Fruit fly (Drosophila melanogaster) whole organism, prepupa: ENCODE data around the gene Gr93a.
A peak's percentile ranks its signal among the peaks of the same experiment; 100 is the strongest.

ENCODE experiments used
- CG10669 ChIP-seq: fragments of 200-800 bp; sonication (Bioruptor generic); optimal IDR thresholded peaks from 3 replicates; lab custom pipeline; 2018; ENCODE audit warnings: missing biosample characterization, mild to moderate bottlenecking, missing genetic modification characterization, moderate library complexity
- CG11294 ChIP-seq: fragments of 200-800 bp; sonication (Bioruptor generic); IDR thresholded peaks from 2 replicates; pipeline ENCODE4 v1.3.6; 2022; ENCODE audit warnings: missing biosample characterization, missing genetic modification characterization
- CG11762 ChIP-seq: fragments of 200-800 bp; sonication (Bioruptor generic); optimal IDR thresholded peaks from 3 replicates; lab custom pipeline; 2016; ENCODE audit warnings: missing biosample characterization, missing genetic modification characterization; ENCODE audit not compliant: insufficient read depth
- CG11902 ChIP-seq: fragments of 200-800 bp; sonication (Bioruptor generic); optimal IDR thresholded peaks from 3 replicates; lab custom pipeline; 2016; ENCODE audit warnings: missing biosample characterization, missing genetic modification characterization
- CG15336 ChIP-seq: fragments of 200-800 bp; sonication (Bioruptor generic); IDR thresholded peaks from 2 replicates; pipeline ENCODE4 v1.3.6; 2022; ENCODE audit warnings: missing biosample characterization, missing genetic modification characterization
- CG1621 ChIP-seq: fragments of 200-800 bp; sonication (Bioruptor generic); optimal IDR thresholded peaks from 3 replicates; lab custom pipeline; 2018; ENCODE audit warnings: missing biosample characterization, mild to moderate bottlenecking, missing genetic modification characterization
- CG16779 ChIP-seq: fragments of 200-800 bp; sonication (Bioruptor generic); optimal IDR thresholded peaks from 3 replicates; lab custom pipeline; 2017; ENCODE audit warnings: missing biosample characterization, mild to moderate bottlenecking, missing genetic modification characterization
- CG31627 ChIP-seq: fragments of 200-800 bp; sonication (Bioruptor generic); optimal IDR thresholded peaks from 3 replicates; lab custom pipeline; 2016; ENCODE audit warnings: missing biosample characterization, missing genetic modification characterization
- CG32006 ChIP-seq: fragments of 200-800 bp; sonication (Bioruptor generic); optimal IDR thresholded peaks from 3 replicates; lab custom pipeline; 2017; ENCODE audit warnings: missing biosample characterization, mild to moderate bottlenecking, missing genetic modification characterization
- CG3919 ChIP-seq: fragments of 200-800 bp; sonication (Bioruptor generic); optimal IDR thresholded peaks from 3 replicates; lab custom pipeline; 2016; ENCODE audit warnings: missing biosample characterization, missing genetic modification characterization
- CG4318 ChIP-seq: fragments of 200-800 bp; sonication (Bioruptor generic); optimal IDR thresholded peaks from 3 replicates; lab custom pipeline; 2017; ENCODE audit warnings: missing biosample characterization, mild to moderate bottlenecking, missing genetic modification characterization
- CG6163 ChIP-seq: fragments of 200-800 bp; sonication (Bioruptor generic); IDR thresholded peaks from 3 replicates; pipeline ENCODE4 v1.3.6; 2022; ENCODE audit warnings: missing biosample characterization, missing genetic modification characterization
- CG6276 ChIP-seq: fragments of 200-800 bp; sonication (Bioruptor generic); optimal IDR thresholded peaks from 2 replicates; lab custom pipeline; 2017; ENCODE audit warnings: missing biosample characterization, mild to moderate bottlenecking, missing genetic modification characterization
- CG6792 ChIP-seq: fragments of 200-800 bp; sonication (Bioruptor generic); optimal IDR thresholded peaks from 3 replicates; lab custom pipeline; 2016; ENCODE audit warnings: missing biosample characterization, missing genetic modification characterization
- CG6808 ChIP-seq: fragments of 200-800 bp; sonication (Bioruptor generic); optimal IDR thresholded peaks from 3 replicates; lab custom pipeline; 2017; ENCODE audit warnings: missing biosample characterization, missing genetic modification characterization, mild to moderate bottlenecking, moderate library complexity, missing genetic modification reagents
- CG6854 ChIP-seq: fragments of 200-800 bp; sonication (Bioruptor generic); optimal IDR thresholded peaks from 2 replicates; lab custom pipeline; 2017; ENCODE audit warnings: missing biosample characterization, mild to moderate bottlenecking, missing genetic modification characterization
- CG7368 ChIP-seq: fragments of 200-800 bp; sonication (Bioruptor generic); optimal IDR thresholded peaks from 3 replicates; lab custom pipeline; 2016; ENCODE audit warnings: missing biosample characterization, missing genetic modification characterization
- CG8119 ChIP-seq: fragments of 200-800 bp; sonication (Bioruptor generic); IDR thresholded peaks from 3 replicates; pipeline ENCODE4 v1.3.6; 2022; ENCODE audit warnings: missing biosample characterization, missing genetic modification characterization
- CG8319 ChIP-seq: fragments of 200-800 bp; sonication (Bioruptor generic); optimal IDR thresholded peaks from 3 replicates; lab custom pipeline; 2016; ENCODE audit warnings: missing biosample characterization, missing genetic modification characterization
- CG8632 ChIP-seq: fragments of 200-800 bp; sonication (Bioruptor generic); optimal IDR thresholded peaks from 3 replicates; lab custom pipeline; 2016; ENCODE audit warnings: missing biosample characterization, missing genetic modification characterization
- CG9139 ChIP-seq: fragments of 200-800 bp; sonication (Bioruptor generic); optimal IDR thresholded peaks from 3 replicates; lab custom pipeline; 2017; ENCODE audit warnings: missing biosample characterization, mild to moderate bottlenecking, missing genetic modification characterization
- Eip75B ChIP-seq: fragments of 200-800 bp; sonication (Bioruptor generic); optimal IDR thresholded peaks from 3 replicates; lab custom pipeline; 2016; ENCODE audit warnings: missing biosample characterization, missing genetic modification characterization
- Eip78C ChIP-seq: fragments of 200-800 bp; sonication (Bioruptor generic); peaks from one replicate; lab custom pipeline; 2016; ENCODE audit warnings: missing biosample characterization, missing genetic modification characterization
- Eip93F ChIP-seq: fragments of 200-800 bp; sonication (Bioruptor generic); optimal IDR thresholded peaks from 2 replicates; lab custom pipeline; 2016; ENCODE audit warnings: missing biosample characterization, mild to moderate bottlenecking, missing genetic modification characterization
- Ets21C ChIP-seq: fragments of 200-800 bp; sonication (Bioruptor generic); optimal IDR thresholded peaks from 3 replicates; lab custom pipeline; 2016; ENCODE audit warnings: missing biosample characterization, missing genetic modification characterization
- Ets96B ChIP-seq: fragments of 200-800 bp; optimal IDR thresholded peaks from 2 replicates; lab custom pipeline; 2019; ENCODE audit warnings: missing biosample characterization, mild to moderate bottlenecking, missing genetic modification characterization, moderate library complexity
- Hr39 ChIP-seq: fragments of 200-800 bp; sonication (Bioruptor generic); optimal IDR thresholded peaks from 2 replicates; lab custom pipeline; 2016; ENCODE audit warnings: missing biosample characterization, missing genetic modification characterization
- Hr4 ChIP-seq: fragments of 200-800 bp; sonication (Bioruptor generic); optimal IDR thresholded peaks from 3 replicates; lab custom pipeline; 2016; ENCODE audit warnings: missing biosample characterization, missing genetic modification characterization
- Lpt ChIP-seq: fragments of 200-800 bp; sonication (Bioruptor generic); optimal IDR thresholded peaks from 3 replicates; lab custom pipeline; 2016; ENCODE audit warnings: missing biosample characterization, missing genetic modification characterization
- OdsH ChIP-seq: fragments of 200-800 bp; sonication (Bioruptor generic); optimal IDR thresholded peaks from 3 replicates; lab custom pipeline; 2016; ENCODE audit warnings: missing biosample characterization, missing genetic modification characterization
- Sox14 ChIP-seq: fragments of 200-800 bp; sonication (Bioruptor generic); optimal IDR thresholded peaks from 3 replicates; lab custom pipeline; 2016; ENCODE audit warnings: missing biosample characterization, missing genetic modification characterization
- Sox15 ChIP-seq: fragments of 200-800 bp; sonication (Bioruptor generic); optimal IDR thresholded peaks from 3 replicates; lab custom pipeline; 2016; ENCODE audit warnings: missing biosample characterization, missing genetic modification characterization
- cyc ChIP-seq: fragments of 200-800 bp; sonication (Bioruptor generic); optimal IDR thresholded peaks from 3 replicates; lab custom pipeline; 2016; ENCODE audit warnings: missing biosample characterization, missing genetic modification characterization
- dsx ChIP-seq: fragments of 200-800 bp; optimal IDR thresholded peaks from 3 replicates; lab custom pipeline; 2019; ENCODE audit warnings: missing biosample characterization, mild to moderate bottlenecking, missing genetic modification characterization, moderate library complexity; ENCODE audit not compliant: poor library complexity, severe bottlenecking
- eg ChIP-seq: fragments of 200-800 bp; sonication (Bioruptor generic); IDR thresholded peaks from 3 replicates; pipeline ENCODE4 v1.3.6; 2022; ENCODE audit warnings: missing biosample characterization, missing genetic modification characterization
- esn ChIP-seq: fragments of 200-800 bp; sonication (Bioruptor generic); optimal IDR thresholded peaks from 2 replicates; lab custom pipeline; 2016; ENCODE audit warnings: missing biosample characterization, mild to moderate bottlenecking, missing genetic modification characterization, moderate library complexity
- fd59A ChIP-seq: fragments of 200-800 bp; sonication (Bioruptor generic); optimal IDR thresholded peaks from 2 replicates; lab custom pipeline; 2017; ENCODE audit warnings: missing biosample characterization, mild to moderate bottlenecking, missing genetic modification characterization, missing genetic modification reagents
- fd85E ChIP-seq: fragments of 200-800 bp; sonication (Bioruptor generic); optimal IDR thresholded peaks from 3 replicates; lab custom pipeline; 2016; ENCODE audit warnings: missing biosample characterization, missing genetic modification characterization
- fkh ChIP-seq: fragments of 200-800 bp; sonication (Bioruptor generic); optimal IDR thresholded peaks from 3 replicates; lab custom pipeline; 2017; ENCODE audit warnings: missing biosample characterization, mild to moderate bottlenecking, missing genetic modification characterization, moderate library complexity
- net ChIP-seq: fragments of 200-800 bp; sonication (Bioruptor generic); optimal IDR thresholded peaks from 3 replicates; lab custom pipeline; 2016; ENCODE audit warnings: missing biosample characterization, missing genetic modification characterization
- pdm3 ChIP-seq: fragments of 200-800 bp; sonication (Bioruptor generic); optimal IDR thresholded peaks from 3 replicates; lab custom pipeline; 2016; ENCODE audit warnings: missing biosample characterization, missing genetic modification characterization
- ss ChIP-seq, 2 experiments: fragments of 200-800 bp; sonication (Bioruptor generic); optimal IDR thresholded peaks; 2 replicates in 1 of 2; 3 replicates in 1 of 2; lab custom pipeline; 2017 to 2018; ENCODE audit warnings: mild to moderate bottlenecking in 2 of 2, missing biosample characterization in 2 of 2, missing genetic modification characterization in 2 of 2, moderate library complexity in 1 of 2
- svp ChIP-seq: fragments of 200-800 bp; sonication (Bioruptor generic); peaks from one replicate; lab custom pipeline; 2016; ENCODE audit warnings: missing biosample characterization, missing genetic modification characterization
- vri ChIP-seq: fragments of 200-800 bp; sonication (Bioruptor generic); optimal IDR thresholded peaks from 3 replicates; lab custom pipeline; 2016; ENCODE audit warnings: missing biosample characterization, mild to moderate bottlenecking, missing genetic modification characterization

Gene Gr93a

DNA sequence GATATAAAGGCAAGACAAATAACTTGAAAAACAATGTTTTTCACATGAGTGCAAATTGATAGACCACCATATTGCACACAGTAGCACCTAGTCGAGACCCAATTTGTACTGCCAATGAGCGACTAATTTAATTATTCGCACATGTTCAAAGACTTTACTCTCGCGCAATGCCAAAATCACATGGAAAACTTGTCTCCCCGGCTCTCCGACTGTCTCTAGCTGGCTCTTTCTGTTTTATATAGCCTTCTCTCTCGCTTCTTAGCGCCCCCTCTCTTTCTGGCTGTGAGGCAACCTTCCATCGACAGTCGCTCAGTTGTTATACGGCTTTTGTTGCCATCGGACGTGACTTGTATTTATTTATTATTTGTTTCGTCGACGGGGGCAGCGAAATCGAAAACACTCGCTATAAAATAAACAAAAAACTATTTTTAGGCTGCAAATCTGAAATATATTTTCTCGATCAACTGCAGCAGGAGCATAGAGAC, 42.7 kb downstream of the Gr93a start, which contains the start of gene CG6656:
Gene CG6656 (plus strand): TSS at position 312 of the 485 bp plus-strand sequence.
- TF ChIP-seq CG6854 (GFP tag; lab: Kevin White, UChicago): peak; percentile 25
- TF ChIP-seq Hr4 (GFP tag; lab: Kevin White, UChicago): no peak
- no peak for TF ChIP-seq CG7368 (GFP tag; lab: Kevin White, UChicago)
- peak; percentile 83 for TF ChIP-seq vri (GFP tag; lab: Kevin White, UChicago)
- TF ChIP-seq Eip75B (GFP tag; lab: Kevin White, UChicago): no peak
- no peak for TF ChIP-seq CG32006 (GFP tag; lab: Kevin White, UChicago)
- TF ChIP-seq CG11294 (GFP tag; lab: Robert Waterston, UW): peak; percentile 33; the same call in 1 of the 2 replicates
- TF ChIP-seq CG6792 (GFP tag; lab: Kevin White, UChicago): peak; percentile 17
- peak; percentile 37 for TF ChIP-seq CG3919 (GFP tag; lab: Kevin White, UChicago)
- no peak for TF ChIP-seq CG4318 (GFP tag; lab: Kevin White, UChicago)
- peak; percentile 76; the same call in 2 of the 3 replicates for TF ChIP-seq CG6163 (GFP tag; lab: Robert Waterston, UW)
- TF ChIP-seq CG11902 (GFP tag; lab: Kevin White, UChicago): no peak
- TF ChIP-seq Ets96B (tag; lab: Kevin White, UChicago): peak; percentile 19
- peak; percentile 24 for TF ChIP-seq CG9139 (GFP tag; lab: Kevin White, UChicago)
- TF ChIP-seq eg: no peak; the same call in 2 of the 3 replicates
- TF ChIP-seq Eip78C (GFP tag; lab: Kevin White, UChicago): peak; percentile 80
- TF ChIP-seq CG6276 (GFP tag; lab: Kevin White, UChicago): no peak
- peak; percentile 47 for TF ChIP-seq fkh (GFP tag; lab: Kevin White, UChicago)
- TF ChIP-seq Lpt (GFP tag; lab: Kevin White, UChicago): peak; percentile 76
- peak; percentile 80 for TF ChIP-seq CG1621 (tag; lab: Kevin White, UChicago)
- no peak for TF ChIP-seq CG8319 (GFP tag; lab: Kevin White, UChicago)
- TF ChIP-seq fd59A (GFP tag; lab: Kevin White, UChicago): no peak
- no peak for TF ChIP-seq CG11762
- peak; percentile 42; the same call in 2 of the 3 replicates for TF ChIP-seq CG8119 (GFP tag; lab: Robert Waterston, UW)
- peak; percentile 22 for TF ChIP-seq CG10669 (GFP tag; lab: Kevin White, UChicago)
- peak; percentile 5 for TF ChIP-seq CG16779
- peak; percentile 64 for TF ChIP-seq CG15336 (GFP tag; lab: Robert Waterston, UW)
- TF ChIP-seq ss (GFP tag; optimal IDR thresholded peaks at IDR 0.05; lab: Kevin White, UChicago): peak; percentile 22 to 49
- TF ChIP-seq net (GFP tag; lab: Kevin White, UChicago): peak; percentile 2
- TF ChIP-seq dsx (GFP tag; lab: Kevin White, UChicago): peak; percentile 87
- peak; percentile 26 for TF ChIP-seq esn (GFP tag; lab: Kevin White, UChicago)
- TF ChIP-seq Ets21C: no peak
- no peak for TF ChIP-seq pdm3 (GFP tag; lab: Kevin White, UChicago)
- peak; percentile 58 for TF ChIP-seq svp
- peak; percentile 23 for TF ChIP-seq Sox14 (GFP tag; lab: Kevin White, UChicago)
- peak; percentile 17 for TF ChIP-seq fd85E (GFP tag; lab: Kevin White, UChicago)
- TF ChIP-seq, all 60 proteins: peak for 23

dm6 chr3R:21877636-21878035, 45.3 kb downstream of the Gr93a start, which contains the start of gene P5CDh2:
Gene P5CDh2, plus strand, starts transcription at chr3R:21877936.
- TF ChIP-seq CG6276 (GFP tag; lab: Kevin White, UChicago) (no peak), OdsH (GFP tag; lab: Kevin White, UChicago) (no peak), CG8632 (GFP tag; lab: Kevin White, UChicago) (no peak), CG6808 (GFP tag; lab: Kevin White, UChicago) (no peak), CG10669 (GFP tag; lab: Kevin White, UChicago) (no peak), Ets96B (tag; lab: Kevin White, UChicago) (no peak), CG6792 (GFP tag; lab: Kevin White, UChicago) (no peak), Eip93F (no peak), pdm3 (GFP tag; lab: Kevin White, UChicago) (no peak), cyc (GFP tag; lab: Kevin White, UChicago) (no peak), svp (no peak), CG31627 (GFP tag; lab: Kevin White, UChicago) (no peak), CG15336 (GFP tag; lab: Robert Waterston, UW) (no peak), Hr39 (GFP tag; lab: Kevin White, UChicago) (no peak), CG32006 (GFP tag; lab: Kevin White, UChicago) (no peak), Sox15 (GFP tag; lab: Kevin White, UChicago) (no peak)
- TF ChIP-seq, all 60 proteins: peak for 0
